Worm (Caenorhabditis elegans) whole organism, L2 larva: Measurements from ENCODE around the gene K02F3.9.

Experiments used
- C34F6.9 ChIP-seq: fragments of 150-350 bp; optimal IDR thresholded peaks from 2 replicates; lab custom pipeline; 2014; ENCODE audit warnings: missing biosample characterization, missing genetic modification characterization
- R02D3.7 ChIP-seq: fragments of 150-350 bp; optimal IDR thresholded peaks from 2 replicates; lab custom pipeline; 2014; ENCODE audit warnings: missing biosample characterization, missing genetic modification characterization
- alr-1 ChIP-seq: fragments of 150-350 bp; optimal IDR thresholded peaks from 2 replicates; lab custom pipeline; 2014; ENCODE audit warnings: missing biosample characterization, missing genetic modification characterization
- aly-2 ChIP-seq: fragments of 150-350 bp; optimal IDR thresholded peaks from 2 replicates; lab custom pipeline; 2014; ENCODE audit warnings: missing biosample characterization, missing genetic modification characterization
- ama-1 ChIP-seq: fragments of 150-350 bp; optimal IDR thresholded peaks from 2 replicates; lab custom pipeline; 2018; ENCODE audit warnings: inconsistent platforms
- blmp-1 ChIP-seq: sonication (generic microtip); optimal IDR thresholded peaks from 2 replicates; lab custom pipeline; 2017; ENCODE audit warnings: missing genetic modification characterization, mild to moderate bottlenecking, missing compliant biosample characterization, antibody characterized with exemption, moderate library complexity; ENCODE audit not compliant: insufficient read depth
- ceh-82 ChIP-seq: fragments of 150-350 bp; optimal IDR thresholded peaks from 2 replicates; lab custom pipeline; 2014; ENCODE audit warnings: missing biosample characterization, missing genetic modification characterization
- crh-2 ChIP-seq: sonication (generic microtip); optimal IDR thresholded peaks from 2 replicates; lab custom pipeline; 2017; ENCODE audit warnings: missing biosample characterization, missing genetic modification characterization
- egl-27 ChIP-seq: sonication (generic microtip); optimal IDR thresholded peaks from 3 replicates; lab custom pipeline; 2017; ENCODE audit warnings: missing biosample characterization, missing genetic modification reagents, missing genetic modification characterization
- elt-1 ChIP-seq: fragments of 150-350 bp; optimal IDR thresholded peaks from 2 replicates; lab custom pipeline; 2014; ENCODE audit warnings: missing biosample characterization, missing genetic modification characterization
- elt-3 ChIP-seq: sonication (generic microtip); optimal IDR thresholded peaks from 2 replicates; lab custom pipeline; 2017; ENCODE audit warnings: missing biosample characterization, missing genetic modification characterization
- fos-1 ChIP-seq: fragments of 150-350 bp; optimal IDR thresholded peaks from 2 replicates; lab custom pipeline; 2014; ENCODE audit warnings: missing biosample characterization, missing genetic modification characterization
- gmeb-1 ChIP-seq: fragments of 150-350 bp; optimal IDR thresholded peaks from 2 replicates; lab custom pipeline; 2014; ENCODE audit warnings: missing biosample characterization, missing genetic modification characterization
- lin-13 ChIP-seq: fragments of 150-350 bp; optimal IDR thresholded peaks from 2 replicates; lab custom pipeline; 2014; ENCODE audit warnings: missing biosample characterization, missing genetic modification reagents, missing genetic modification characterization
- lin-39 ChIP-seq: fragments of 150-350 bp; optimal IDR thresholded peaks from 2 replicates; lab custom pipeline; 2014; ENCODE audit warnings: missing biosample characterization, missing genetic modification reagents, missing genetic modification characterization
- lsy-2 ChIP-seq, 2 experiments: fragments of 150-350 bp in 1 of 2; sonication (generic microtip) in 1 of 2; optimal IDR thresholded peaks; 2 replicates each; lab custom pipeline; 2014 to 2017; ENCODE audit warnings: missing biosample characterization in 2 of 2, missing genetic modification characterization in 2 of 2
- mab-5 ChIP-seq: fragments of 150-350 bp; optimal IDR thresholded peaks from 2 replicates; lab custom pipeline; 2014; ENCODE audit warnings: missing biosample characterization, missing genetic modification characterization
- mbf-1 ChIP-seq: sonication (generic microtip); optimal IDR thresholded peaks from 2 replicates; lab custom pipeline; 2017; ENCODE audit warnings: missing biosample characterization, missing genetic modification characterization
- mdl-1 ChIP-seq, 2 experiments: fragments of 150-350 bp in 1 of 2; sonication (generic microtip) in 1 of 2; optimal IDR thresholded peaks; 2 replicates each; lab custom pipeline; 2017; ENCODE audit warnings: missing biosample characterization in 2 of 2, missing genetic modification characterization in 2 of 2
- nhr-10 ChIP-seq: sonication (generic microtip); optimal IDR thresholded peaks from 2 replicates; lab custom pipeline; 2017; ENCODE audit warnings: missing biosample characterization, missing genetic modification characterization
- nhr-12 ChIP-seq: fragments of 150-350 bp; optimal IDR thresholded peaks from 2 replicates; lab custom pipeline; 2014; ENCODE audit warnings: missing biosample characterization, missing genetic modification characterization
- nhr-129 ChIP-seq: fragments of 150-350 bp; optimal IDR thresholded peaks from 2 replicates; lab custom pipeline; 2014; ENCODE audit warnings: missing biosample characterization, missing genetic modification characterization
- nhr-21 ChIP-seq: fragments of 150-350 bp; optimal IDR thresholded peaks from 2 replicates; lab custom pipeline; 2014; ENCODE audit warnings: missing biosample characterization, missing genetic modification characterization
- nhr-237 ChIP-seq: fragments of 150-350 bp; optimal IDR thresholded peaks from 2 replicates; lab custom pipeline; 2014; ENCODE audit warnings: missing biosample characterization, missing genetic modification characterization
- nhr-25 ChIP-seq: fragments of 150-350 bp; sonication (generic microtip); optimal IDR thresholded peaks from 3 replicates; lab custom pipeline; 2014; ENCODE audit warnings: missing biosample characterization, missing genetic modification characterization
- nhr-77 ChIP-seq: fragments of 150-350 bp; optimal IDR thresholded peaks from 2 replicates; lab custom pipeline; 2014; ENCODE audit warnings: missing biosample characterization, missing genetic modification characterization
- skn-1 ChIP-seq: sonication (generic microtip); optimal IDR thresholded peaks from 2 replicates; lab custom pipeline; 2017; ENCODE audit warnings: missing biosample characterization, missing genetic modification characterization
- sma-3 ChIP-seq: sonication (generic microtip); optimal IDR thresholded peaks from 2 replicates; lab custom pipeline; 2016; ENCODE audit warnings: missing genetic modification reagents, missing genetic modification characterization, missing compliant biosample characterization
- sma-9 ChIP-seq, 2 experiments: fragments of 150-350 bp in 1 of 2; sonication (generic microtip) in 1 of 2; optimal IDR thresholded peaks; 2 replicates each; lab custom pipeline; 2014 to 2016; ENCODE audit warnings: missing genetic modification characterization in 2 of 2, mild to moderate bottlenecking in 1 of 2, missing biosample characterization in 1 of 2, missing compliant biosample characterization in 1 of 2, missing genetic modification reagents in 1 of 2, moderate library complexity in 1 of 2
- snpc-4 ChIP-seq: fragments of 150-350 bp; optimal IDR thresholded peaks from 2 replicates; lab custom pipeline; 2014; ENCODE audit warnings: missing biosample characterization, missing genetic modification characterization
- unc-55 ChIP-seq: fragments of 150-350 bp; sonication (generic microtip); optimal IDR thresholded peaks from 3 replicates; lab custom pipeline; 2014; ENCODE audit warnings: missing biosample characterization, missing genetic modification reagents, missing genetic modification characterization
- zag-1 ChIP-seq: fragments of 150-350 bp; optimal IDR thresholded peaks from 2 replicates; lab custom pipeline; 2014; ENCODE audit warnings: missing biosample characterization, missing genetic modification characterization
- ztf-11 ChIP-seq: sonication (generic microtip); optimal IDR thresholded peaks from 2 replicates; lab custom pipeline; 2017; ENCODE audit warnings: missing biosample characterization, missing genetic modification characterization
- ztf-4 ChIP-seq: fragments of 150-350 bp; optimal IDR thresholded peaks from 2 replicates; lab custom pipeline; 2014; ENCODE audit warnings: missing biosample characterization, missing genetic modification characterization

The K02F3.9 gene

ce11 chrIII:832855-833504 lies 8.2 kb downstream of the K02F3.9 start, which contains the start of gene zip-2:
Gene zip-2 (plus strand): TSS chrIII:832982.
- TF ChIP-seq unc-55 (GFP tag; lab: Kevin White, UChicago) (no peak), sma-3 (GFP tag; lab: Kevin White, UChicago) (peak; percentile 11), R02D3.7 (tag; lab: Kevin White, UChicago) (no peak), lin-13 (peak; percentile 4), fos-1 (tag; lab: Kevin White, UChicago) (peak; percentile 95), skn-1 (tag; lab: Kevin White, UChicago) (no peak), nhr-10 (tag; lab: Kevin White, UChicago) (no peak), zag-1 (tag; lab: Kevin White, UChicago) (no peak), C34F6.9 (tag; lab: Kevin White, UChicago) (peak; percentile 18), crh-2 (tag; lab: Kevin White, UChicago) (peak; percentile 76), ama-1 (lab: Kevin White, UChicago) (peak; percentile 2), gmeb-1 (tag; lab: Kevin White, UChicago) (peak; percentile 49), ztf-4 (no peak), sma-9 (GFP tag; optimal IDR thresholded peaks at IDR 0.05; lab: Kevin White, UChicago) (peak; percentile 60), sma-9 (tag; optimal IDR thresholded peaks at IDR 0.05; lab: Kevin White, UChicago) (no peak), nhr-25 (peak; percentile 16), elt-3 (tag; lab: Kevin White, UChicago) (no peak), nhr-21 (tag; lab: Kevin White, UChicago) (peak; percentile 45), nhr-129 (peak; percentile 88)

ce11 chrIII:831961-832360 lies 9.2 kb downstream of the K02F3.9 start, which contains the start of gene ceeh-1:
Gene ceeh-1 (minus strand): TSS chrIII:832277.
- TF ChIP-seq nhr-21 (tag; lab: Kevin White, UChicago): no peak
- no peak for TF ChIP-seq lsy-2 (tag; optimal IDR thresholded peaks at IDR 0.05; lab: Kevin White, UChicago)
- TF ChIP-seq egl-27: no peak
- TF ChIP-seq mbf-1 (tag; lab: Kevin White, UChicago): no peak
- TF ChIP-seq fos-1 (tag; lab: Kevin White, UChicago): peak; percentile 32
- TF ChIP-seq lin-13: no peak

ce11 chrIII:825256-825655 lies 15.9 kb downstream of the K02F3.9 start:
- TF ChIP-seq aly-2 (tag; lab: Kevin White, UChicago): no peak
- no peak for TF ChIP-seq nhr-237 (tag; lab: Kevin White, UChicago)
- TF ChIP-seq lin-39 (tag; lab: Kevin White, UChicago): no peak
- no peak for TF ChIP-seq nhr-77 (tag; lab: Kevin White, UChicago)
- TF ChIP-seq ceh-82 (tag; lab: Kevin White, UChicago): no peak
- no peak for TF ChIP-seq ama-1 (lab: Kevin White, UChicago)
- TF ChIP-seq nhr-10 (tag; lab: Kevin White, UChicago): no peak
- no peak for TF ChIP-seq egl-27
- TF ChIP-seq nhr-25: no peak
- TF ChIP-seq blmp-1: no peak

- TF ChIP-seq lin-39 (tag; lab: Kevin White, UChicago) (no peak), alr-1 (tag; lab: Kevin White, UChicago) (no peak), lsy-2 (tag; optimal IDR thresholded peaks at IDR 0.05; lab: Kevin White, UChicago) (peak in 1 of 2 experiments; percentile 25), nhr-12 (tag; lab: Kevin White, UChicago) (no peak), sma-9 (GFP tag; optimal IDR thresholded peaks at IDR 0.05; lab: Kevin White, UChicago) (peak; percentile 13), sma-9 (tag; optimal IDR thresholded peaks at IDR 0.05; lab: Kevin White, UChicago) (no peak), mab-5 (tag; lab: Kevin White, UChicago) (peak; percentile 33), C34F6.9 (tag; lab: Kevin White, UChicago) (peak; percentile 22), elt-3 (tag; lab: Kevin White, UChicago) (no peak), zag-1 (tag; lab: Kevin White, UChicago) (no peak)
Measured at ce11 chrIII:822546-823272, 18.5 kb downstream of the K02F3.9 start, which contains the start of gene clec-149. Gene clec-149 (plus strand): TSS chrIII:823222.

- TF ChIP-seq alr-1 (tag; lab: Kevin White, UChicago) (no peak), mdl-1 (tag; optimal IDR thresholded peaks at IDR 0.05; lab: Kevin White, UChicago) (no peak), elt-3 (tag; lab: Kevin White, UChicago) (no peak), blmp-1 (no peak), ceh-82 (tag; lab: Kevin White, UChicago) (no peak), elt-1 (tag; lab: Kevin White, UChicago) (no peak), snpc-4 (tag; lab: Kevin White, UChicago) (peak; percentile 69), nhr-21 (tag; lab: Kevin White, UChicago) (no peak), ztf-11 (tag; lab: Kevin White, UChicago) (no peak)
- TF ChIP-seq, all 48 proteins: peak for 1
Measured at ce11 chrIII:819313-819712, 21.9 kb downstream of the K02F3.9 start.
